Worm (Caenorhabditis elegans) whole organism, L4 larva: ENCODE results near the gene Y102A11A.3.

ENCODE experiments used
- F49E8.2 ChIP-seq: sonication (generic microtip); optimal IDR thresholded peaks from 2 replicates; lab custom pipeline; 2016; ENCODE audit warnings: missing compliant biosample characterization, mild to moderate bottlenecking, missing genetic modification characterization, borderline replicate concordance
- T26A8.4 ChIP-seq: fragments of 200-800 bp; sonication (Bioruptor generic); IDR thresholded peaks from 2 replicates; pipeline ENCODE4 v1.3.6; 2022; ENCODE audit warnings: missing genetic modification characterization, missing compliant biosample characterization
- Y105C5A.15 ChIP-seq: fragments of 200-800 bp; sonication (Bioruptor generic); IDR thresholded peaks from 2 replicates; pipeline ENCODE4 v1.3.6; 2022; ENCODE audit warnings: missing genetic modification characterization, missing compliant biosample characterization
- aha-1 ChIP-seq: fragments of 150-350 bp; peaks from one replicate; lab custom pipeline; 2014; ENCODE audit warnings: missing biosample characterization, missing genetic modification characterization
- ceh-20 ChIP-seq: fragments of 200-800 bp; sonication (Bioruptor generic); IDR thresholded peaks from 2 replicates; pipeline ENCODE4 v1.3.6; 2022; ENCODE audit warnings: missing genetic modification reagents, missing genetic modification characterization, missing compliant biosample characterization
- daf-12 ChIP-seq: fragments of 150-350 bp; optimal IDR thresholded peaks from 2 replicates; lab custom pipeline; 2014; ENCODE audit warnings: missing biosample characterization, missing genetic modification reagents, missing genetic modification characterization
- daf-16 ChIP-seq, 3 experiments: sonication (generic microtip); optimal IDR thresholded peaks; 2 replicates each; lab custom pipeline; 2016 to 2017; ENCODE audit warnings: missing genetic modification characterization in 3 of 3, missing genetic modification reagents in 3 of 3, mild to moderate bottlenecking in 2 of 3, missing compliant biosample characterization in 2 of 3, missing biosample characterization in 1 of 3, moderate library complexity in 1 of 3
- dmd-6 ChIP-seq: fragments of 200-800 bp; sonication (Bioruptor generic); IDR thresholded peaks from 2 replicates; pipeline ENCODE4 v1.3.6; 2022; ENCODE audit warnings: missing genetic modification reagents, missing genetic modification characterization, missing compliant biosample characterization
- duxl-1 ChIP-seq: sonication (generic microtip); optimal IDR thresholded peaks from 2 replicates; lab custom pipeline; 2016; ENCODE audit warnings: mild to moderate bottlenecking, missing genetic modification characterization, moderate library complexity, missing compliant biosample characterization; ENCODE audit not compliant: poor library complexity
- dve-1 ChIP-seq: sonication (generic microtip); optimal IDR thresholded peaks from 2 replicates; lab custom pipeline; 2017; ENCODE audit warnings: antibody characterized with exemption, mild to moderate bottlenecking, missing genetic modification characterization, missing compliant biosample characterization; ENCODE audit not compliant: insufficient read depth
- fkh-10 ChIP-seq: fragments of 150-350 bp; optimal IDR thresholded peaks from 2 replicates; lab custom pipeline; 2014; ENCODE audit warnings: missing biosample characterization, missing genetic modification reagents, missing genetic modification characterization
- hmg-1.1 ChIP-seq: fragments of 200-800 bp; sonication (Bioruptor generic); IDR thresholded peaks from 2 replicates; pipeline ENCODE4 v1.3.6; 2022; ENCODE audit warnings: missing genetic modification reagents, missing genetic modification characterization, missing compliant biosample characterization
- nhr-10 ChIP-seq: fragments of 150-350 bp; optimal IDR thresholded peaks from 2 replicates; lab custom pipeline; 2014; ENCODE audit warnings: missing biosample characterization, missing genetic modification characterization
- nhr-102 ChIP-seq: sonication (generic microtip); optimal IDR thresholded peaks from 2 replicates; lab custom pipeline; 2016; ENCODE audit warnings: mild to moderate bottlenecking, missing genetic modification characterization, moderate library complexity, missing compliant biosample characterization
- nhr-28 ChIP-seq: fragments of 150-350 bp; optimal IDR thresholded peaks from 2 replicates; lab custom pipeline; 2014; ENCODE audit warnings: missing biosample characterization, missing genetic modification characterization
- pqm-1 ChIP-seq: sonication (generic microtip); optimal IDR thresholded peaks from 2 replicates; lab custom pipeline; 2017; ENCODE audit warnings: missing biosample characterization, missing genetic modification characterization
- rbr-2 ChIP-seq: sonication (generic microtip); optimal IDR thresholded peaks from 2 replicates; lab custom pipeline; 2016; ENCODE audit warnings: missing genotype, missing genetic modification characterization, missing compliant biosample characterization
- snpc-1.2 ChIP-seq: fragments of 200-800 bp; sonication (Bioruptor generic); IDR thresholded peaks from 2 replicates; pipeline ENCODE4 v1.3.6; 2022; ENCODE audit warnings: missing genetic modification reagents, missing genetic modification characterization, missing compliant biosample characterization
- tra-1 ChIP-seq: fragments of 200-800 bp; sonication (Bioruptor generic); IDR thresholded peaks from 2 replicates; pipeline ENCODE4 v1.3.6; 2022; ENCODE audit warnings: missing genetic modification reagents, missing genetic modification characterization, missing compliant biosample characterization
- unc-62 ChIP-seq, 3 experiments: fragments of 150-350 bp in 1 of 3; sonication (generic microtip); optimal IDR thresholded peaks in 2 of 3; peaks in 1 of 3; 1 replicate in 1 of 3; 2 replicates in 2 of 3; lab custom pipeline; 2014 to 2017; ENCODE audit warnings: missing biosample characterization in 3 of 3, missing genetic modification characterization in 3 of 3, missing genetic modification reagents in 3 of 3, missing genotype in 1 of 3
- vab-7 ChIP-seq: fragments of 200-800 bp; sonication (Bioruptor generic); IDR thresholded peaks from 2 replicates; pipeline ENCODE4 v1.3.6; 2022; ENCODE audit warnings: missing genetic modification reagents, missing genetic modification characterization, missing compliant biosample characterization
- zfp-3 ChIP-seq: fragments of 200-800 bp; sonication (Bioruptor generic); conservative IDR thresholded peaks from 2 replicates; pipeline ENCODE4 v1.3.6; 2022; ENCODE audit warnings: missing genetic modification reagents, missing genetic modification characterization, missing compliant biosample characterization

Gene Y102A11A.3

DNA sequence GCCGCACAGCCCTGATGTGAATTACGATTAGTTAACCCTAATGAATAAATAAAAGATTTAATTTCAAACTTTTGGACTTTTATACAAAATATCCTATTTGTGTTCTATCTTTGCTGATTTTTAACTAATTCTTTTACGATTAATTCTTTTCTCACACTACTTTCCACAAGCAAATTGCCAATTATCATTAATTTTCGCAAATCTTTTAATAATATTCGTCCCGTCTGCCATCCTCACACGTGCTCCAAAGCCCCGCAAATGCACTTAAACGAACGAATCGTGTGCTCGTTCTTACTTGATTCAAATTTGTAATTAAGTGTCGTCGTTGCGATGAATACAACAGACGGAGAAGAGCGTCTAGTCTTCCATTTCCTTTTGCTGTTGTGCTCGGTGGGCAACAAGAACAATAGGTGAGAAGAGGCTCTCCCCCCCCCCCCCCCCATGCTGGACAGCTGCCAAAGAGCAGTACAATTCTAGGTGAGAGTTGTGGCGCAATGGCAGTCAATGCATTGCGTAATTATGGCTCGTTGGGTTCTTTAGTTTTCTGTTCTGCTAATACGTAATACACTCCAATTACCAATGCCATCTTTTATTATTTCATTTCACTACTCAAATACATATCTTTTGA lies 25.7 kb downstream of the Y102A11A.3 start:
- no peak for TF ChIP-seq nhr-10 (tag; lab: Kevin White, UChicago)
- TF ChIP-seq tra-1 (GFP tag; lab: Robert Waterston, UW), result no peak
- no peak for TF ChIP-seq nhr-28 (tag; lab: Kevin White, UChicago)
- no peak for TF ChIP-seq hmg-1.1 (GFP tag; lab: Robert Waterston, UW)

DNA sequence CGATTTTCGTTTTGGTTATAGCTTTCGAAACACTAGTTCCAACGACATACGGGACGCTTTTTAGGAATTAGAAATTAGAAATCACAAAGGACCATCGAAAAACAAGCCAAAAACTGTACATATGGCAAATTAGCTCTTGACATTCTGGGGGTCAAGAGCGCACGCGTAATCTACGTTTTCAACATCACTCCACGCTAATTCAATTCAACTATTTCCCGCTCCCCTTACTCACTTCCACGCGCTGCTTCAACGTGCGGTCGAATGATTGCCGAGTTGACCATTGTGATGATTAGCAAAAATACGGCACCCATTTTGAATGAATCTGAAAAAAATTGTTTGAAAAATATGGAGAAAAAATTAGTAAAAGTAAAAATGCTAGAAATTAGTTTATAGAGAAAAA lies 26.7 kb downstream of the Y102A11A.3 start:
- TF ChIP-seq unc-62 (GFP tag; optimal IDR thresholded peaks at IDR 0.05 in 1 of 2; lab: Kevin White, UChicago), result peak in 1 of 2 experiments; percentile 8
- no peak for TF ChIP-seq unc-62 (tag; optimal IDR thresholded peaks at IDR 0.05; lab: Kevin White, UChicago)
- no peak for TF ChIP-seq ceh-20 (GFP tag; lab: Robert Waterston, UW)
- no peak for TF ChIP-seq F49E8.2 (tag; lab: Kevin White, UChicago)
- no peak for TF ChIP-seq T26A8.4 (GFP tag; lab: Robert Waterston, UW)
- TF ChIP-seq aha-1 (tag; lab: Kevin White, UChicago), result peak; percentile 56

DNA sequence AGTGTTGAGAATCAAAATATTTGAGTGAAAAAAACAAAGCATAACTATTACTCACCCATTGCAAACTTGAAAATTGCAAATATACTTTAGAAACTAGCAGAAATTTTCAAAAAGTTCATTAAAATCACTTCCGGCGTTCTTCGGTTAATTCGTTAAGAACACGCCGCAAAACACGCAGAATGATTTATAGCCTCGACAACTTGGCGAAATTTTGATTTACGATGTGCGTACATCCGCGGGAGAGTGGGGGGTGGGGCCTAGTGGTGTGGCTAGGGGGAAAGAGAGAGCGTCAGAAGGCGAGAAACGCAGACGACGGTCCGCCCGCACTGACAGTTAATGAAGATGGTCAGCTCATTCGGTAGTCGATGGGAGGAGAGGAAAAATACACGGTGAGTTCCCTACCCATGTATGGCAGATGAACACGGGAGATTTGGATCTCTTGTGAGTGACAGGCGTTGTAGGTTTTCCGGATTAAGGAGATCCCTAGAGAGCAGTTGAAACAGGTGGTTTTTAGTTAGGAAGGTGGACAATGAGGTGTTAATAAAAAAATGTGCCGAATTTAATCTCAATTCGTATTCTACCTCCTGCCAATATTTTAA lies 27.3 kb downstream of the Y102A11A.3 start, which contains the start of gene igcm-4:
Gene igcm-4 (minus strand): TSS at position 237 of the 599 bp plus-strand sequence.
- TF ChIP-seq unc-62 (GFP tag; optimal IDR thresholded peaks at IDR 0.05 in 1 of 2; lab: Kevin White, UChicago) (peak in 1 of 2 experiments; percentile 46), unc-62 (tag; optimal IDR thresholded peaks at IDR 0.05; lab: Kevin White, UChicago) (no peak), ceh-20 (GFP tag; lab: Robert Waterston, UW) (peak; percentile 46; the same call in 1 of the 2 replicates), snpc-1.2 (GFP tag; lab: Robert Waterston, UW) (no peak)

DNA sequence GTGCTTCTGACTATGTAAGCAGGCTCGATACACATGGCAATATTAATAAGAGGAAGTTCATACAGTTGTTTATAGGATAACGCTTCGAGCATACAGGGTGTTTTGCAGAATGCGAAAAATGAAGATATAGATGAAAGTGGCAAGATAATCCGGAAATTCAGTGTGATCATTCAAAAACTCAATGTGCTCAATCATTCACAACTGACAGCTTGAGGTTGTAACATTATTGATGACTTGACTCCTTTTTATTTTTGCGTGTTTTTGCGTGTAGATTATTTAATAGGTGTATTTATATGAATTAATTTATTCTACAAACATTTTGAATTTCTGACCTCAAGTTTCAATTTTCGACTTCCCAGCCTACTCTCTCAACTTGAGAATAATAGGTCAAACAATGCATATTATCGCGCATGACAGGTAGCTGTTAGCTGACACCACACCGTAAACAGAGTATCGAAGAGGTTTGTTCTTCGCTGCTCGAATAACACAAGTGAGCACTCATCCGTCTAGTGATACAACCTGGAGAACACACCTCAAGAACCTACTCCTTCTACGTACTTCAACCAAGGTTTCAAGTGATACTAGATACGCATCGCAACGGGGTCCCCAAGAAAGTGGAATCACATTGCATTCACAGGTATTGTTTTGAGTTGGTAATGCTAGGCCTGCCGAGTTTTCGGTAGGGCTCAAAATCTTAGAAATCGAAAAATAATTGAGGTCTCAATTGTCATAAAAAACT lies 28.4 kb downstream of the Y102A11A.3 start:
- no peak for TF ChIP-seq nhr-102 (tag; lab: Kevin White, UChicago)
- peak in 1 of 2 experiments; percentile 88 for TF ChIP-seq unc-62 (GFP tag; optimal IDR thresholded peaks at IDR 0.05 in 1 of 2; lab: Kevin White, UChicago)
- no peak for TF ChIP-seq unc-62 (tag; optimal IDR thresholded peaks at IDR 0.05; lab: Kevin White, UChicago)
- peak; percentile 53 for TF ChIP-seq aha-1 (tag; lab: Kevin White, UChicago)
- no peak for TF ChIP-seq duxl-1
- TF ChIP-seq Y105C5A.15, result no peak

DNA sequence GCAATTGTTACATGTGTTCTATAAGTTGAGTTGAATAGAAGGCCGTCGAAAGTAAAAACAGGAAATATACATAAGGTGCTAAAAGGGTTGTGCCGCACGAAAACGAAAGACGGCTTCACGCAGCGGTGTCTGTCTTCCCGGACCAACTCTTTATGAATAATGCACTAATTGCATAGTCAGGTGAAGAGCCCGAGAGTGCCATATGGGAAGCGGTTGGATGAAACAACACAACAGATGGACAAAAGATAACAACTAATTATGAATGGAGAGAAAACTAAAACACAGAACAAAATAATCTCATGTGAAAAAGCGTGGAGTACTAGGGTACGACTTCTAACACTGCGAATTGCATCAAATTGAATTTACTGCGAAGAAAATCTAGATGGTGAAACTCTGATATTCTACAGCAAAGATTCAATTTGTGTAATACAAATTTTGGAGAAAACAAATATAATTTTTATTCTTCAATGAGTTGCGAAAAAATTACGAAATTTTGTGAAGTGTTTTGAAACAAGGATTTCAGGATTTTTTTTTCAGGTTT lies 30.0 kb downstream of the Y102A11A.3 start:
- TF ChIP-seq dmd-6 (no peak), dve-1 (tag; lab: Kevin White, UChicago) (no peak), fkh-10 (GFP tag; lab: Kevin White, UChicago) (peak; percentile 28)

DNA sequence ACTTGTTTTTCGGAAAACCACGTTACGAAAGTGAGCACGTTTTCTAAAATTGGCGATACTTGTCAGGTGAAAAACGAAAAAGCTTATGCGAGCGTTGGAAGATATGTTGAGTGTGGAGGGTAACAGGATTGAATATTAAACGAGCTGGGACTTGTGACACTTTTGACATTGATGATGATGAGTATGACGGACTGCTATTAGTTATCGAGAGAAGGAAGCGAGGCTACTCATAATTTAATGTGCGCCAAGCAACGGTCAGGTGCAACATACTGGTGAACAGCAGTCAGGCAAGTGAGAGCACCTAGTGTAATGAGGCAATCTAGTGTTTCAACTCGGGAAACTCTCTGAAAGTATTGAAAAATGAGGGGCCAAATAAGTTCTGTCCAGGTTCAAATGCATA lies 31.3 kb downstream of the Y102A11A.3 start:
- TF ChIP-seq unc-62 (GFP tag; optimal IDR thresholded peaks at IDR 0.05 in 1 of 2; lab: Kevin White, UChicago) (peak in 1 of 2 experiments; percentile 96), unc-62 (tag; optimal IDR thresholded peaks at IDR 0.05; lab: Kevin White, UChicago) (no peak), vab-7 (GFP tag; lab: Robert Waterston, UW) (no peak)

DNA sequence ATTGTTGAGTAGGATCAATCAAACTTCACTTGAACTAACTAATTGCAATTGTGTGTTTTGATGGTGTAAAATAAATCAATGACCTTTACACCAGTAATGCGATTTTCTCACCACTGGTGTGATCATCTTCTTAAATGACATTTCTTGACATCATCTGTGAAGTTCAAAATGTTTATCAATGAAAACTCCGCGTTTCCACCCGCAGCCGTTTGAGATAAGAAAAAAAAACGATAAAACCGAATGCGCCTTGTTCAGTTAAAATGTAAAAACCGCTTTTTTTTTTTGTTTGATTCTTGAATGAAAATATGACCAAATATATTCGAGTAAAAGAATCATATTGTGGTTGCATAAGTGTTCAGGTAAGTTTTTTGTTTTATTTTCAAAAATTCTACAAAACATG lies 32.7 kb downstream of the Y102A11A.3 start, which contains the start of gene Y102A11A.1:
Gene Y102A11A.1 (plus strand): TSS at position 223 of the 400 bp plus-strand sequence.
- TF ChIP-seq rbr-2 (tag; lab: Kevin White, UChicago), result no peak
- TF ChIP-seq daf-12 (tag; lab: Kevin White, UChicago), result no peak
- no peak for TF ChIP-seq daf-16 (GFP tag; optimal IDR thresholded peaks at IDR 0.05; lab: Kevin White, UChicago)
- TF ChIP-seq daf-16 (tag; optimal IDR thresholded peaks at IDR 0.05; lab: Kevin White, UChicago), result peak; percentile 56
- TF ChIP-seq zfp-3, result no peak
- peak; percentile 21 for TF ChIP-seq dve-1 (tag; lab: Kevin White, UChicago)
- TF ChIP-seq pqm-1 (tag; lab: Kevin White, UChicago), result peak; percentile 64
- TF ChIP-seq dmd-6, result peak; percentile 16; the same call in 1 of the 2 replicates
